Fruit fly (Drosophila melanogaster) whole organism, embryonic: ENCODE measurements around the gene smo.

Experiments used
- Adf1 ChIP-seq: fragments of 200-800 bp; sonication (Bioruptor generic); IDR thresholded peaks from 2 replicates; pipeline ENCODE4 v1.3.6; 2022; ENCODE audit warnings: missing biosample characterization, missing genetic modification characterization
- CG10565 ChIP-seq: fragments of 200-800 bp; sonication (Bioruptor generic); optimal IDR thresholded peaks from 3 replicates; lab custom pipeline; 2016; ENCODE audit warnings: missing biosample characterization, mild to moderate bottlenecking, missing genetic modification characterization
- CG10979 ChIP-seq: fragments of 200-800 bp; sonication (Bioruptor generic); optimal IDR thresholded peaks from 2 replicates; lab custom pipeline; 2018; ENCODE audit warnings: missing biosample characterization, mild to moderate bottlenecking, missing genetic modification characterization, moderate library complexity
- CG12104 ChIP-seq: fragments of 200-800 bp; sonication (Bioruptor generic); optimal IDR thresholded peaks from 3 replicates; lab custom pipeline; 2016; ENCODE audit warnings: missing biosample characterization, missing genetic modification characterization
- CG12659 ChIP-seq: fragments of 200-800 bp; sonication (Bioruptor generic); optimal IDR thresholded peaks from 3 replicates; lab custom pipeline; 2017; ENCODE audit warnings: mild to moderate bottlenecking, missing biosample characterization, missing genetic modification reagents, missing genetic modification characterization
- CG14710 ChIP-seq: fragments of 200-800 bp; sonication (Bioruptor generic); optimal IDR thresholded peaks from 3 replicates; lab custom pipeline; 2019; ENCODE audit warnings: missing biosample characterization, mild to moderate bottlenecking, missing genetic modification characterization, moderate library complexity
- CG17612 ChIP-seq: fragments of 200-800 bp; sonication (Bioruptor generic); IDR thresholded peaks from 2 replicates; pipeline ENCODE4 v1.3.6; 2022; ENCODE audit warnings: missing biosample characterization, missing genetic modification characterization
- CG2712 ChIP-seq: fragments of 200-800 bp; optimal IDR thresholded peaks from 3 replicates; lab custom pipeline; 2019; ENCODE audit warnings: missing biosample characterization, mild to moderate bottlenecking, missing genetic modification characterization, moderate library complexity
- CG30403 ChIP-seq: fragments of 200-800 bp; sonication (Bioruptor generic); optimal IDR thresholded peaks from 3 replicates; lab custom pipeline; 2016; ENCODE audit warnings: missing biosample characterization, missing genetic modification characterization
- CG3163 ChIP-seq: fragments of 200-800 bp; sonication (Bioruptor generic); optimal IDR thresholded peaks from 3 replicates; lab custom pipeline; 2016; ENCODE audit warnings: missing biosample characterization, missing genetic modification characterization
- CG4360 ChIP-seq: fragments of 200-800 bp; sonication (Bioruptor generic); IDR thresholded peaks from 2 replicates; pipeline ENCODE4 v1.3.6; 2022; ENCODE audit warnings: missing biosample characterization, missing genetic modification characterization
- CG4854 ChIP-seq: fragments of 200-800 bp; sonication (Bioruptor generic); optimal IDR thresholded peaks from 2 replicates; lab custom pipeline; 2016; ENCODE audit warnings: missing biosample characterization, missing genetic modification characterization, inconsistent platforms
- CG7745 ChIP-seq: fragments of 200-800 bp; sonication (Bioruptor generic); optimal IDR thresholded peaks from 2 replicates; lab custom pipeline; 2018; ENCODE audit warnings: missing biosample characterization, mild to moderate bottlenecking, missing genetic modification characterization, moderate library complexity
- CG8290 ChIP-seq, 3 experiments: fragments of 200-800 bp; sonication (Bioruptor generic); optimal IDR thresholded peaks; 2 replicates each; lab custom pipeline; 2016 to 2019; ENCODE audit warnings: missing biosample characterization in 3 of 3, missing genetic modification characterization in 3 of 3, mild to moderate bottlenecking in 2 of 3, moderate library complexity in 1 of 3
- CG9215 ChIP-seq: fragments of 200-800 bp; sonication (Bioruptor generic); IDR thresholded peaks from 2 replicates; pipeline ENCODE4 v1.3.6; 2022; ENCODE audit warnings: missing biosample characterization, missing genetic modification characterization
- CG9437 ChIP-seq: fragments of 200-800 bp; sonication (Bioruptor generic); optimal IDR thresholded peaks from 2 replicates; lab custom pipeline; 2018; ENCODE audit warnings: missing biosample characterization, mild to moderate bottlenecking, missing genetic modification characterization
- CG9876 ChIP-seq: fragments of 200-800 bp; sonication (Bioruptor generic); optimal IDR thresholded peaks from 2 replicates; lab custom pipeline; 2016; ENCODE audit warnings: missing biosample characterization, missing genetic modification characterization
- CTCF ChIP-seq: fragments of 200-800 bp; sonication (Bioruptor generic); optimal IDR thresholded peaks from 2 replicates; lab custom pipeline; 2017; ENCODE audit warnings: missing biosample characterization, mild to moderate bottlenecking, missing genetic modification characterization, moderate library complexity
- CrebB ChIP-seq: fragments of 200-800 bp; sonication (Bioruptor generic); optimal IDR thresholded peaks from 3 replicates; lab custom pipeline; 2018; ENCODE audit warnings: missing biosample characterization, mild to moderate bottlenecking, missing genetic modification characterization
- H15 ChIP-seq: fragments of 200-800 bp; sonication (Bioruptor generic); IDR thresholded peaks from 3 replicates; pipeline ENCODE4 v1.3.6; 2022; ENCODE audit warnings: missing biosample characterization, missing genetic modification characterization
- HLHmδ ChIP-seq: fragments of 200-800 bp; sonication (Bioruptor generic); optimal IDR thresholded peaks from 2 replicates; lab custom pipeline; 2018; ENCODE audit warnings: missing biosample characterization, mild to moderate bottlenecking, missing genetic modification characterization, moderate library complexity
- Hr51 ChIP-seq, 2 experiments: fragments of 200-800 bp; sonication (Bioruptor generic); optimal IDR thresholded peaks; 2 replicates in 1 of 2; 3 replicates in 1 of 2; lab custom pipeline; 2016 to 2018; ENCODE audit warnings: missing biosample characterization in 2 of 2, missing genetic modification characterization in 2 of 2, mild to moderate bottlenecking in 1 of 2, moderate library complexity in 1 of 2
- MBD-R2 ChIP-seq: fragments of 200-800 bp; sonication (Bioruptor generic); IDR thresholded peaks from 2 replicates; pipeline ENCODE4 v1.3.6; 2022; ENCODE audit warnings: missing biosample characterization, missing genetic modification characterization
- Nf-YA ChIP-seq: fragments of 200-800 bp; sonication (Bioruptor generic); IDR thresholded peaks from 2 replicates; pipeline ENCODE4 v1.3.6; 2022; ENCODE audit warnings: missing biosample characterization, missing genetic modification characterization
- Nf-YB ChIP-seq: fragments of 200-800 bp; sonication (Bioruptor generic); optimal IDR thresholded peaks from 3 replicates; lab custom pipeline; 2019; ENCODE audit warnings: missing biosample characterization, mild to moderate bottlenecking, missing genetic modification characterization, moderate library complexity
- Ravus ChIP-seq: fragments of 200-800 bp; sonication (Bioruptor generic); IDR thresholded peaks from 2 replicates; pipeline ENCODE4 v1.3.6; 2022; ENCODE audit warnings: missing biosample characterization, missing genetic modification characterization
- Rx ChIP-seq: fragments of 200-800 bp; sonication (Bioruptor generic); IDR thresholded peaks from 2 replicates; pipeline ENCODE4 v1.3.6; 2022; ENCODE audit warnings: missing biosample characterization, missing genetic modification characterization
- Scr ChIP-seq: fragments of 200-800 bp; sonication (Bioruptor generic); IDR thresholded peaks from 2 replicates; pipeline ENCODE4 v1.3.6; 2022; ENCODE audit warnings: missing biosample characterization, missing genetic modification characterization; ENCODE audit not compliant: partially characterized antibody
- Six4 ChIP-seq: fragments of 200-800 bp; sonication (Bioruptor generic); optimal IDR thresholded peaks from 2 replicates; lab custom pipeline; 2016; ENCODE audit warnings: missing biosample characterization, missing genetic modification characterization
- Trl ChIP-seq, 3 experiments: fragments of >200 bp in 2 of 3; fragments of 200-800 bp in 1 of 3; sonication (Bioruptor generic) in 1 of 3; optimal IDR thresholded peaks; 2 replicates in 1 of 3; 3 replicates in 2 of 3; lab custom pipeline; 2016 to 2017; ENCODE audit warnings: missing biosample characterization in 1 of 3, missing genetic modification characterization in 1 of 3
- ac ChIP-seq: fragments of 200-800 bp; sonication (Bioruptor generic); optimal IDR thresholded peaks from 3 replicates; lab custom pipeline; 2017; ENCODE audit warnings: missing biosample characterization, mild to moderate bottlenecking, missing genetic modification characterization
- amos ChIP-seq: fragments of 200-800 bp; sonication (Bioruptor generic); IDR thresholded peaks from 2 replicates; pipeline ENCODE4 v1.3.6; 2022; ENCODE audit warnings: missing biosample characterization, missing genetic modification characterization; ENCODE audit not compliant: partially characterized antibody
- ato ChIP-seq: fragments of 200-800 bp; sonication (Bioruptor generic); IDR thresholded peaks from 2 replicates; pipeline ENCODE4 v1.3.6; 2022; ENCODE audit warnings: missing biosample characterization, missing genetic modification characterization; ENCODE audit not compliant: partially characterized antibody
- bowl ChIP-seq: fragments of 200-800 bp; sonication (Bioruptor generic); IDR thresholded peaks from 2 replicates; pipeline ENCODE4 v1.3.6; 2022; ENCODE audit warnings: missing biosample characterization, missing genetic modification characterization
- crp ChIP-seq, 2 experiments: fragments of 200-800 bp; sonication (Bioruptor generic); optimal IDR thresholded peaks; 2 replicates in 1 of 2; 3 replicates in 1 of 2; lab custom pipeline; 2017; ENCODE audit warnings: missing biosample characterization in 2 of 2, missing genetic modification characterization in 2 of 2, mild to moderate bottlenecking in 1 of 2, moderate library complexity in 1 of 2
- dmrt11E ChIP-seq: fragments of 200-800 bp; sonication (Bioruptor generic); optimal IDR thresholded peaks from 3 replicates; lab custom pipeline; 2018; ENCODE audit warnings: missing biosample characterization, mild to moderate bottlenecking, missing genetic modification characterization, moderate library complexity
- fd64A ChIP-seq: fragments of 200-800 bp; sonication (Bioruptor generic); optimal IDR thresholded peaks from 3 replicates; lab custom pipeline; 2018; ENCODE audit warnings: missing biosample characterization, mild to moderate bottlenecking, missing genetic modification characterization
- gce ChIP-seq: fragments of 200-800 bp; sonication (Bioruptor generic); IDR thresholded peaks from 3 replicates; pipeline ENCODE4 v1.3.6; 2022; ENCODE audit warnings: missing biosample characterization, missing genetic modification characterization
- gem ChIP-seq: fragments of 200-800 bp; sonication (Bioruptor generic); optimal IDR thresholded peaks from 2 replicates; lab custom pipeline; 2019; ENCODE audit warnings: missing biosample characterization, mild to moderate bottlenecking, missing genetic modification characterization, moderate library complexity
- h ChIP-seq: fragments of >200 bp; optimal IDR thresholded peaks from 2 replicates; lab custom pipeline; 2017
- ind ChIP-seq: fragments of 200-800 bp; sonication (Bioruptor generic); optimal IDR thresholded peaks from 3 replicates; lab custom pipeline; 2016; ENCODE audit warnings: missing biosample characterization, missing genetic modification characterization
- jumu ChIP-seq: fragments of 200-800 bp; sonication (Bioruptor generic); optimal IDR thresholded peaks from 3 replicates; lab custom pipeline; 2016; ENCODE audit warnings: missing biosample characterization, missing genetic modification characterization
- nau ChIP-seq: fragments of 200-800 bp; sonication (Bioruptor generic); optimal IDR thresholded peaks from 3 replicates; lab custom pipeline; 2017; ENCODE audit warnings: missing biosample characterization, mild to moderate bottlenecking, missing genetic modification characterization, missing genetic modification reagents
- nmo ChIP-seq: fragments of 200-800 bp; sonication (Bioruptor generic); optimal IDR thresholded peaks from 2 replicates; lab custom pipeline; 2018; ENCODE audit warnings: missing biosample characterization, mild to moderate bottlenecking, missing genetic modification characterization, moderate library complexity
- p53 ChIP-seq: fragments of 200-800 bp; sonication (Bioruptor generic); optimal IDR thresholded peaks from 2 replicates; lab custom pipeline; 2016; ENCODE audit warnings: missing biosample characterization, missing genetic modification characterization
- pita ChIP-seq: fragments of 200-800 bp; sonication (Bioruptor generic); optimal IDR thresholded peaks from 2 replicates; lab custom pipeline; 2017; ENCODE audit warnings: missing biosample characterization, mild to moderate bottlenecking, missing genetic modification characterization
- psq ChIP-seq: fragments of 200-800 bp; sonication (Bioruptor generic); optimal IDR thresholded peaks from 2 replicates; lab custom pipeline; 2017; ENCODE audit warnings: missing biosample characterization, missing genetic modification characterization
- sima ChIP-seq: fragments of 200-800 bp; sonication (Bioruptor generic); optimal IDR thresholded peaks from 2 replicates; lab custom pipeline; 2016; ENCODE audit warnings: missing biosample characterization, missing genetic modification characterization
- tna ChIP-seq: fragments of 200-800 bp; sonication (Bioruptor generic); IDR thresholded peaks from 2 replicates; pipeline ENCODE4 v1.3.6; 2022; ENCODE audit warnings: missing biosample characterization, missing genetic modification characterization; ENCODE audit not compliant: partially characterized antibody

Gene smo

DNA sequence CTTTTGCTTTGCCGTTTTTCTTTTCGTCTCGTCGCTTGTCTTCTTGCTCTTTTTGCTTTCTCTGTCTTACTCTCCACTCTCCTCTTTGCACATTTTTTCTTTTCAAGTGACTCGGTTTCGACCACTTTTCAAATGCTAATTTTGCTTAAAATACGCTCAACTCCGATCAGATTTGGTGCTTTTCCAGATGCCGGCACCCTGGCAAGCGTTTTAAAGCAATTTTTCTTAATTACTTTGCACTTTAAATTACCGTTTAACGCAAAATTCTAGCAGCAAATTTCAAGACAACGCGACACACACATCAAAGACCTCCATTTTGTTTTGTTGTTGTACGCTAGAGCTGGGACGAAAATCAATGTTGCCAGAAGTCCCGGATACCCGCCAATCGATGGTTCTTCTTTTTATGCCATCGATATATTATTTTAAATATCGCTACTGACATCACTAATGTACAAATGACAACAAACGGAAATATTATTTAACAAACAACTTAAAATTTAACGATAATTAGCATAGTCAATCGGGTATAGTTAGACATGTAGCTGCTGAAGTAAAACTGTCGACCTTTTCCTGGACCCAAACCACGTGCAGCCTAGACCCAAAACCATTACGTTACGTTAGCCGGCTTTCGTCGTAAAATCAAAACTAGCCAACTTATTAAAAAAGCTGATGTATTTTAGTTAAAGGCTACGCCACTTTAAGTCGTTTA, 26.7 kb upstream of the smo start, which contains the start of gene kis (continued):
- TF ChIP-seq Adf1 (GFP tag; lab: Robert Waterston, UW), result peak; percentile 41
- TF ChIP-seq fd64A (GFP tag; lab: Kevin White, UChicago), result no peak
- TF ChIP-seq CG12104 (GFP tag; lab: Kevin White, UChicago), result no peak
- 0 out of 3 replicates have a peak, but pooled peaks have one; percentile 14 for TF ChIP-seq H15
- peak; percentile 91 for TF ChIP-seq ato
- TF ChIP-seq CG7745 (tag; lab: Kevin White, UChicago), result peak; percentile 73
- peak; percentile 97 for TF ChIP-seq Scr (GFP tag; lab: Robert Waterston, UW)
- peak; percentile 59 for TF ChIP-seq jumu (GFP tag; lab: Kevin White, UChicago)
- peak; percentile 30 for TF ChIP-seq CG4854 (GFP tag; lab: Kevin White, UChicago)
- TF ChIP-seq p53 (GFP tag; lab: Kevin White, UChicago), result no peak
- TF ChIP-seq ind (GFP tag; lab: Kevin White, UChicago), result peak; percentile 4
- TF ChIP-seq amos (GFP tag; lab: Robert Waterston, UW), result peak; percentile 98
- TF ChIP-seq CG12659 (GFP tag; lab: Kevin White, UChicago), result peak; percentile 93
- no peak for TF ChIP-seq nau
- TF ChIP-seq CG9876 (GFP tag; lab: Kevin White, UChicago), result no peak
- peak; percentile 80 for TF ChIP-seq psq
- peak; percentile 28 for TF ChIP-seq Nf-YB
- peak; percentile 49 for TF ChIP-seq CG8290 (GFP tag; optimal IDR thresholded peaks at IDR 0.05; lab: Kevin White, UChicago)
- peak in 1 of 2 experiments; percentile 60 for TF ChIP-seq CG8290 (tag; optimal IDR thresholded peaks at IDR 0.05; lab: Kevin White, UChicago)
- peak; percentile 74 for TF ChIP-seq nmo (GFP tag; lab: Kevin White, UChicago)
- peak; percentile 43 for TF ChIP-seq gem (tag; lab: Kevin White, UChicago)
- TF ChIP-seq CrebB (tag; lab: Kevin White, UChicago), result peak; percentile 43
- peak; percentile 10 for TF ChIP-seq sima
- TF ChIP-seq CTCF (GFP tag; lab: Kevin White, UChicago), result peak; percentile 54
- TF ChIP-seq Rx (GFP tag; lab: Robert Waterston, UW), result no peak
- no peak for TF ChIP-seq CG17612
- TF ChIP-seq CG4360 (GFP tag; lab: Robert Waterston, UW), result peak; percentile 95
- TF ChIP-seq CG3163 (GFP tag; lab: Kevin White, UChicago), result peak; percentile 43
- no peak for TF ChIP-seq ac (GFP tag; lab: Kevin White, UChicago)
- peak; percentile 80 for TF ChIP-seq CG14710 (tag; lab: Kevin White, UChicago)
- TF ChIP-seq CG10979, result peak; percentile 1
- TF ChIP-seq gce (GFP tag; lab: Robert Waterston, UW), result no peak
- TF ChIP-seq pita, result peak; percentile 67
- no peak for TF ChIP-seq h
- peak; percentile 54 for TF ChIP-seq CG30403
- TF ChIP-seq CG2712 (tag; lab: Kevin White, UChicago), result peak; percentile 68
- TF ChIP-seq Six4, result no peak
- TF ChIP-seq dmrt11E (tag; lab: Kevin White, UChicago), result no peak
- TF ChIP-seq Trl (optimal IDR thresholded peaks at IDR 0.05; lab: Kevin White, UChicago), result peak; percentile 0 to 74
- TF ChIP-seq Trl (GFP tag; optimal IDR thresholded peaks at IDR 0.05; lab: Kevin White, UChicago), result peak; percentile 38
- peak in 1 of 2 experiments; percentile 3 for TF ChIP-seq crp (GFP tag; optimal IDR thresholded peaks at IDR 0.05; lab: Kevin White, UChicago)
- no peak for TF ChIP-seq HLHmδ (GFP tag; lab: Kevin White, UChicago)
- no peak for TF ChIP-seq CG10565 (GFP tag; lab: Kevin White, UChicago)
- TF ChIP-seq CG9215 (GFP tag; lab: Robert Waterston, UW), result peak; percentile 34; the same call in 1 of the 2 replicates
- peak; percentile 91 for TF ChIP-seq tna (GFP tag; lab: Robert Waterston, UW)
- TF ChIP-seq CG9437 (GFP tag; lab: Kevin White, UChicago), result peak; percentile 100
- no peak for TF ChIP-seq Nf-YA (GFP tag; lab: Robert Waterston, UW)
- TF ChIP-seq bowl (GFP tag; lab: Robert Waterston, UW), result no peak
- TF ChIP-seq Hr51 (GFP tag; optimal IDR thresholded peaks at IDR 0.05; lab: Kevin White, UChicago), result peak; percentile 33 to 41
- TF ChIP-seq Ravus (GFP tag; lab: Robert Waterston, UW), result no peak
- peak; percentile 50 for TF ChIP-seq MBD-R2 (GFP tag; lab: Robert Waterston, UW)
